Fruit fly (Drosophila melanogaster) whole organism, prepupa: Measurements from ENCODE around the gene CG18473.

Experiments used
- Blimp-1 ChIP-seq: fragments of 200-800 bp; sonication (Bioruptor generic); optimal IDR thresholded peaks from 3 replicates; lab custom pipeline; 2017; ENCODE audit warnings: missing biosample characterization, missing genetic modification characterization, mild to moderate bottlenecking, moderate library complexity, missing genetic modification reagents
- CG11762 ChIP-seq: fragments of 200-800 bp; sonication (Bioruptor generic); optimal IDR thresholded peaks from 3 replicates; lab custom pipeline; 2016; ENCODE audit warnings: missing biosample characterization, missing genetic modification characterization; ENCODE audit not compliant: insufficient read depth
- CG16779 ChIP-seq: fragments of 200-800 bp; sonication (Bioruptor generic); optimal IDR thresholded peaks from 3 replicates; lab custom pipeline; 2017; ENCODE audit warnings: missing biosample characterization, mild to moderate bottlenecking, missing genetic modification characterization
- CG3032 ChIP-seq: fragments of 200-800 bp; optimal IDR thresholded peaks from 2 replicates; lab custom pipeline; 2019; ENCODE audit warnings: missing biosample characterization, mild to moderate bottlenecking, missing genetic modification characterization, moderate library complexity
- CG6792 ChIP-seq: fragments of 200-800 bp; sonication (Bioruptor generic); optimal IDR thresholded peaks from 3 replicates; lab custom pipeline; 2016; ENCODE audit warnings: missing biosample characterization, missing genetic modification characterization
- CG8319 ChIP-seq: fragments of 200-800 bp; sonication (Bioruptor generic); optimal IDR thresholded peaks from 3 replicates; lab custom pipeline; 2016; ENCODE audit warnings: missing biosample characterization, missing genetic modification characterization
- Hr39 ChIP-seq: fragments of 200-800 bp; sonication (Bioruptor generic); optimal IDR thresholded peaks from 2 replicates; lab custom pipeline; 2016; ENCODE audit warnings: missing biosample characterization, missing genetic modification characterization
- Lpt ChIP-seq: fragments of 200-800 bp; sonication (Bioruptor generic); optimal IDR thresholded peaks from 3 replicates; lab custom pipeline; 2016; ENCODE audit warnings: missing biosample characterization, missing genetic modification characterization
- OdsH ChIP-seq: fragments of 200-800 bp; sonication (Bioruptor generic); optimal IDR thresholded peaks from 3 replicates; lab custom pipeline; 2016; ENCODE audit warnings: missing biosample characterization, missing genetic modification characterization
- Smox ChIP-seq: fragments of 200-800 bp; sonication (Bioruptor generic); optimal IDR thresholded peaks from 3 replicates; lab custom pipeline; 2016; ENCODE audit warnings: missing biosample characterization, missing genetic modification characterization
- spab ChIP-seq: fragments of 200-800 bp; sonication (Bioruptor generic); optimal IDR thresholded peaks from 2 replicates; lab custom pipeline; 2017; ENCODE audit warnings: missing biosample characterization, mild to moderate bottlenecking, missing genetic modification characterization, missing genetic modification reagents
- topi ChIP-seq: fragments of 200-800 bp; sonication (Bioruptor generic); optimal IDR thresholded peaks from 3 replicates; lab custom pipeline; 2016; ENCODE audit warnings: missing biosample characterization, missing genetic modification characterization
- vri ChIP-seq: fragments of 200-800 bp; sonication (Bioruptor generic); optimal IDR thresholded peaks from 3 replicates; lab custom pipeline; 2016; ENCODE audit warnings: missing biosample characterization, mild to moderate bottlenecking, missing genetic modification characterization

DNA sequence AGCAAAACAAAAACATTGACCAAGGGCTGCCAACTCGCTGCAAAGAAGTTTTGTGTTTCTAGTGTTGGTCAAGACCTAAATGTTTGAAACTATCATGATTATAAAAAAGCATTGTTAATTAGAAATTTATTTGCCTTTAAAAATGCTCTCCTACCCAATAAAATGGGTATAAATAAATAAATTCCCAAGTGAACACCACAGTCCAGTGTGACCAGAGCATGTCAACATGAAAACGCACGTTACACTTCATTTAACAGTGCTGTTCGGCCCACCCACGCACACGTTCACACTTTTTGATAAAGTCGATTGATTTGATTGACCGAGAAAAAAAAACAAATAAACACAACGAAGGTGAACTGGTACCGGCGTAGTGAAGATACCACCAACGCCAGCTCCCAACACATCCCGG lies 41.0 kb downstream of the CG18473 start, which contains the start of the genes CG9356, BBIP1 and CG8135:
- TF ChIP-seq topi (GFP tag; lab: Kevin White, UChicago) (peak; percentile 68), Lpt (peak; percentile 3), CG6792 (no peak), CG16779 (tag; lab: Kevin White, UChicago) (no peak), vri (GFP tag; lab: Kevin White, UChicago) (no peak), Smox (no peak), CG3032 (tag; lab: Kevin White, UChicago) (peak; percentile 44), CG8319 (GFP tag; lab: Kevin White, UChicago) (peak; percentile 53), Blimp-1 (GFP tag; lab: Kevin White, UChicago) (no peak), CG11762 (peak; percentile 54), spab (GFP tag; lab: Kevin White, UChicago) (no peak), OdsH (no peak), Hr39 (no peak)
